Fruit fly (Drosophila melanogaster) whole organism, adult: ENCODE data around the gene Grip75.

Source experiments
- CG11617 ChIP-seq: fragments of 200-800 bp; sonication (Bioruptor generic); optimal IDR thresholded peaks from 2 replicates; lab custom pipeline; 2017; ENCODE audit warnings: mild to moderate bottlenecking, missing biosample characterization, missing genetic modification reagents, missing genetic modification characterization
- CG12768 ChIP-seq: fragments of 200-800 bp; sonication (Bioruptor generic); optimal IDR thresholded peaks from 2 replicates; lab custom pipeline; 2017; ENCODE audit warnings: missing biosample characterization, missing genetic modification characterization, mild to moderate bottlenecking, moderate library complexity, missing genetic modification reagents
- CG14711 ChIP-seq: fragments of 200-800 bp; sonication (Bioruptor generic); optimal IDR thresholded peaks from 2 replicates; lab custom pipeline; 2018; ENCODE audit warnings: missing biosample characterization, mild to moderate bottlenecking, missing genetic modification characterization, moderate library complexity
- CG1620 ChIP-seq: fragments of 200-800 bp; sonication (Bioruptor generic); optimal IDR thresholded peaks from 2 replicates; lab custom pipeline; 2016; ENCODE audit warnings: missing biosample characterization, missing genetic modification characterization
- CG33017 ChIP-seq: fragments of 200-800 bp; sonication (Bioruptor generic); optimal IDR thresholded peaks from 2 replicates; lab custom pipeline; 2018; ENCODE audit warnings: missing biosample characterization, mild to moderate bottlenecking, missing genetic modification characterization, moderate library complexity
- CG5204 ChIP-seq: fragments of 200-800 bp; sonication (Bioruptor generic); optimal IDR thresholded peaks from 2 replicates; lab custom pipeline; 2016; ENCODE audit warnings: missing biosample characterization, missing genetic modification characterization
- CG7045 ChIP-seq: fragments of 200-800 bp; sonication (Bioruptor generic); optimal IDR thresholded peaks from 2 replicates; lab custom pipeline; 2017; ENCODE audit warnings: missing biosample characterization, mild to moderate bottlenecking, missing genetic modification characterization
- CG7101 ChIP-seq: fragments of 200-800 bp; sonication (Bioruptor generic); optimal IDR thresholded peaks from 2 replicates; lab custom pipeline; 2018; ENCODE audit warnings: missing biosample characterization, mild to moderate bottlenecking, missing genetic modification characterization, moderate library complexity
- Clk ChIP-seq: fragments of 200-800 bp; sonication (Bioruptor generic); optimal IDR thresholded peaks from 2 replicates; lab custom pipeline; 2017; ENCODE audit warnings: missing biosample characterization, missing genetic modification characterization
- Crg-1 ChIP-seq: fragments of 200-800 bp; sonication (Bioruptor generic); optimal IDR thresholded peaks from 2 replicates; lab custom pipeline; 2016; ENCODE audit warnings: missing biosample characterization, missing genetic modification characterization
- Hr96 ChIP-seq: fragments of 200-800 bp; sonication (Bioruptor generic); optimal IDR thresholded peaks from 2 replicates; lab custom pipeline; 2016; ENCODE audit warnings: missing biosample characterization, missing genetic modification characterization
- Mnt ChIP-seq: fragments of 200-800 bp; sonication (Bioruptor generic); optimal IDR thresholded peaks from 2 replicates; lab custom pipeline; 2016; ENCODE audit warnings: missing biosample characterization, mild to moderate bottlenecking, missing genetic modification characterization
- bab1 ChIP-seq: fragments of 200-800 bp; sonication (Bioruptor generic); optimal IDR thresholded peaks from 3 replicates; lab custom pipeline; 2019; ENCODE audit warnings: missing biosample characterization, mild to moderate bottlenecking, missing genetic modification characterization, moderate library complexity
- cic ChIP-seq: fragments of 200-800 bp; sonication (Bioruptor generic); optimal IDR thresholded peaks from 2 replicates; lab custom pipeline; 2017; ENCODE audit warnings: missing biosample characterization, mild to moderate bottlenecking, missing genetic modification characterization, moderate library complexity
- cnc ChIP-seq, 2 experiments: fragments of >200 bp; optimal IDR thresholded peaks; 2 replicates each; lab custom pipeline; 2017
- kay ChIP-seq: fragments of 200-800 bp; sonication (Bioruptor generic); peaks from one replicate; lab custom pipeline; 2016; ENCODE audit warnings: missing biosample characterization, missing genetic modification characterization, borderline replicate concordance
- ovo ChIP-seq: fragments of 200-800 bp; sonication (Bioruptor generic); optimal IDR thresholded peaks from 2 replicates; lab custom pipeline; 2016; ENCODE audit warnings: missing biosample characterization, missing genetic modification characterization
- pad ChIP-seq: fragments of 200-800 bp; sonication (Bioruptor generic); optimal IDR thresholded peaks from 3 replicates; lab custom pipeline; 2017; ENCODE audit warnings: missing biosample characterization, missing genetic modification characterization, mild to moderate bottlenecking, moderate library complexity, missing genetic modification reagents
- tj ChIP-seq: fragments of 200-800 bp; sonication (Bioruptor generic); optimal IDR thresholded peaks from 3 replicates; lab custom pipeline; 2017; ENCODE audit warnings: missing biosample characterization, mild to moderate bottlenecking, missing genetic modification characterization, moderate library complexity
- toe ChIP-seq: fragments of 200-800 bp; sonication (Bioruptor generic); optimal IDR thresholded peaks from 2 replicates; lab custom pipeline; 2016; ENCODE audit warnings: missing biosample characterization, missing genetic modification characterization

The Grip75 gene

DNA sequence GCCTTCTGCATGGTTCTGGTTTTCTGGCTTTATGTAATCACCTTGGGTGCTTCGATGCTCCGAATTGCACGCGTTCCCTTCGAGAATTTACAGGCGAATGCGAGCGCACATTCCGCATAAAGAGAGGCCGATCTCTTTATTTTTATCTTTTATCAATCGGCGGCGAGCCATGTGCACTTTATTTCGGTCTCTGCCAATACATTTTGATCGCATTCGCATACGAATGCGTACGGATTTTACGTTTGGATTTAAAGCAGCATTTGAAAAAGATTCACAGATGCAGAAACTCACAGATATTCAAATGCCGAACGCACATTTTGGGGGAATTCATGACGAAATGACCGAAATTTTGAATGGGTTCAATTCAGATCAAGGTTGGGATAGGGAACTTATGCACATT is 8.3 kb downstream of the Grip75 start, which contains the start of gene CG13144:
TSS of gene CG13144 (minus strand) at position 101 of the 400 bp plus-strand sequence.
- no peak for TF ChIP-seq ovo (GFP tag; lab: Kevin White, UChicago)
- no peak for TF ChIP-seq toe
- TF ChIP-seq cic, result no peak
- TF ChIP-seq cnc (optimal IDR thresholded peaks at IDR 0.05; lab: Kevin White, UChicago), result no peak
- TF ChIP-seq CG11617 (GFP tag; lab: Kevin White, UChicago), result no peak
- no peak for TF ChIP-seq Hr96 (GFP tag; lab: Kevin White, UChicago)
- TF ChIP-seq pad, result no peak
- TF ChIP-seq CG7045 (GFP tag; lab: Kevin White, UChicago), result no peak
- no peak for TF ChIP-seq CG12768 (GFP tag; lab: Kevin White, UChicago)
- TF ChIP-seq CG1620 (GFP tag; lab: Kevin White, UChicago), result no peak
- TF ChIP-seq CG33017 (tag; lab: Kevin White, UChicago), result no peak
- no peak for TF ChIP-seq Crg-1

dm6 chr2L:10495495-10495894 is 12.4 kb downstream of the Grip75 start:
- TF ChIP-seq CG14711 (tag; lab: Kevin White, UChicago) (no peak), CG1620 (GFP tag; lab: Kevin White, UChicago) (no peak), CG7045 (GFP tag; lab: Kevin White, UChicago) (no peak), tj (GFP tag; lab: Kevin White, UChicago) (no peak), CG12768 (GFP tag; lab: Kevin White, UChicago) (no peak), bab1 (GFP tag; lab: Kevin White, UChicago) (no peak), Clk (GFP tag; lab: Kevin White, UChicago) (no peak), CG7101 (tag; lab: Kevin White, UChicago) (no peak), kay (GFP tag; lab: Kevin White, UChicago) (no peak), CG11617 (GFP tag; lab: Kevin White, UChicago) (no peak), CG5204 (no peak), cic (no peak), Crg-1 (no peak), cnc (optimal IDR thresholded peaks at IDR 0.05; lab: Kevin White, UChicago) (no peak), toe (no peak), Hr96 (GFP tag; lab: Kevin White, UChicago) (no peak), pad (no peak)

- no peak for TF ChIP-seq pad
- TF ChIP-seq toe, result no peak
- TF ChIP-seq CG33017 (tag; lab: Kevin White, UChicago), result no peak
- TF ChIP-seq CG7045 (GFP tag; lab: Kevin White, UChicago), result no peak
- no peak for TF ChIP-seq CG7101 (tag; lab: Kevin White, UChicago)
- no peak for TF ChIP-seq CG5204
- TF ChIP-seq CG12768 (GFP tag; lab: Kevin White, UChicago), result no peak
- no peak for TF ChIP-seq Clk (GFP tag; lab: Kevin White, UChicago)
- TF ChIP-seq CG14711 (tag; lab: Kevin White, UChicago), result no peak
- TF ChIP-seq CG1620 (GFP tag; lab: Kevin White, UChicago), result no peak
- no peak for TF ChIP-seq ovo (GFP tag; lab: Kevin White, UChicago)
- no peak for TF ChIP-seq kay (GFP tag; lab: Kevin White, UChicago)
- no peak for TF ChIP-seq cic
- no peak for TF ChIP-seq Crg-1
- TF ChIP-seq tj (GFP tag; lab: Kevin White, UChicago), result no peak
Measured at dm6 chr2L:10496338-10496737, 13.2 kb downstream of the Grip75 start.

- TF ChIP-seq bab1 (GFP tag; lab: Kevin White, UChicago) (no peak), pad (no peak), toe (no peak), cic (no peak), CG7101 (tag; lab: Kevin White, UChicago) (no peak), ovo (GFP tag; lab: Kevin White, UChicago) (no peak), cnc (optimal IDR thresholded peaks at IDR 0.05; lab: Kevin White, UChicago) (no peak), CG1620 (GFP tag; lab: Kevin White, UChicago) (no peak), Hr96 (GFP tag; lab: Kevin White, UChicago) (no peak), CG14711 (tag; lab: Kevin White, UChicago) (no peak), CG33017 (tag; lab: Kevin White, UChicago) (no peak), kay (GFP tag; lab: Kevin White, UChicago) (no peak), CG12768 (GFP tag; lab: Kevin White, UChicago) (no peak), Clk (GFP tag; lab: Kevin White, UChicago) (no peak), Crg-1 (no peak), tj (GFP tag; lab: Kevin White, UChicago) (no peak), CG5204 (no peak), Mnt (GFP tag; lab: Kevin White, UChicago) (no peak), CG11617 (GFP tag; lab: Kevin White, UChicago) (no peak)
Measured at dm6 chr2L:10497106-10497800, 14.2 kb downstream of the Grip75 start.

- no peak for TF ChIP-seq cic
- TF ChIP-seq CG7101 (tag; lab: Kevin White, UChicago), result no peak
- no peak for TF ChIP-seq cnc (optimal IDR thresholded peaks at IDR 0.05; lab: Kevin White, UChicago)
- no peak for TF ChIP-seq CG7045 (GFP tag; lab: Kevin White, UChicago)
- TF ChIP-seq Crg-1, result no peak
- TF ChIP-seq CG33017 (tag; lab: Kevin White, UChicago), result no peak
- TF ChIP-seq CG12768 (GFP tag; lab: Kevin White, UChicago), result no peak
- TF ChIP-seq CG5204, result no peak
- no peak for TF ChIP-seq ovo (GFP tag; lab: Kevin White, UChicago)
- TF ChIP-seq Clk (GFP tag; lab: Kevin White, UChicago), result no peak
- no peak for TF ChIP-seq CG1620 (GFP tag; lab: Kevin White, UChicago)
- TF ChIP-seq kay (GFP tag; lab: Kevin White, UChicago), result no peak
- TF ChIP-seq Hr96 (GFP tag; lab: Kevin White, UChicago), result no peak
- no peak for TF ChIP-seq CG14711 (tag; lab: Kevin White, UChicago)
- no peak for TF ChIP-seq pad
- no peak for TF ChIP-seq toe
- no peak for TF ChIP-seq CG11617 (GFP tag; lab: Kevin White, UChicago)
- no peak for TF ChIP-seq bab1 (GFP tag; lab: Kevin White, UChicago)
Measured at dm6 chr2L:10499608-10500007, 16.5 kb downstream of the Grip75 start.
